Fruit fly (Drosophila melanogaster) whole organism, embryonic: ENCODE measurements around the gene CG45078.

Experiments
- ATbp ChIP-seq: fragments of 200-800 bp; sonication (Bioruptor generic); optimal IDR thresholded peaks from 2 replicates; lab custom pipeline; 2017; ENCODE audit warnings: missing biosample characterization, mild to moderate bottlenecking, missing genetic modification characterization, missing genetic modification reagents
- Aef1 ChIP-seq: fragments of 200-800 bp; sonication (Bioruptor generic); IDR thresholded peaks from 3 replicates; pipeline ENCODE4 v1.3.6; 2022; ENCODE audit warnings: missing biosample characterization, missing genetic modification characterization
- Atf-2 ChIP-seq: fragments of 200-800 bp; sonication (Bioruptor generic); optimal IDR thresholded peaks from 2 replicates; lab custom pipeline; 2016; ENCODE audit warnings: missing biosample characterization, missing genetic modification characterization
- Bteb2 ChIP-seq: fragments of 200-800 bp; sonication (Bioruptor generic); optimal IDR thresholded peaks from 2 replicates; lab custom pipeline; 2016; ENCODE audit warnings: missing biosample characterization, missing genetic modification characterization
- CG12219 ChIP-seq: fragments of 200-800 bp; sonication (Bioruptor generic); optimal IDR thresholded peaks from 3 replicates; lab custom pipeline; 2018; ENCODE audit warnings: missing biosample characterization, mild to moderate bottlenecking, missing genetic modification characterization
- CG13296 ChIP-seq: fragments of 200-800 bp; sonication (Bioruptor generic); optimal IDR thresholded peaks from 3 replicates; lab custom pipeline; 2018; ENCODE audit warnings: missing biosample characterization, mild to moderate bottlenecking, missing genetic modification characterization
- CG17186 ChIP-seq: fragments of 200-800 bp; sonication (Bioruptor generic); optimal IDR thresholded peaks from 3 replicates; lab custom pipeline; 2017; ENCODE audit warnings: missing biosample characterization, missing genetic modification reagents, missing genetic modification characterization
- CG3838 ChIP-seq: fragments of 200-800 bp; sonication (Bioruptor generic); optimal IDR thresholded peaks from 3 replicates; lab custom pipeline; 2016; ENCODE audit warnings: missing biosample characterization, missing genetic modification characterization
- CG42726 ChIP-seq: fragments of 200-800 bp; sonication (Bioruptor generic); IDR thresholded peaks from 2 replicates; pipeline ENCODE4 v1.3.6; 2022; ENCODE audit warnings: missing biosample characterization, missing genetic modification characterization; ENCODE audit not compliant: partially characterized antibody
- CG6765 ChIP-seq: fragments of 200-800 bp; sonication (Bioruptor generic); optimal IDR thresholded peaks from 3 replicates; lab custom pipeline; 2017; ENCODE audit warnings: missing biosample characterization, mild to moderate bottlenecking, missing genetic modification characterization
- CG7372 ChIP-seq: fragments of 200-800 bp; sonication (Bioruptor generic); IDR thresholded peaks from 2 replicates; pipeline ENCODE4 v1.3.6; 2022; ENCODE audit warnings: missing biosample characterization, missing genetic modification characterization
- CG8388 ChIP-seq: fragments of 200-800 bp; sonication (Bioruptor generic); optimal IDR thresholded peaks from 2 replicates; lab custom pipeline; 2019; ENCODE audit warnings: missing biosample characterization, mild to moderate bottlenecking, missing genetic modification characterization, moderate library complexity
- CG9437 ChIP-seq: fragments of 200-800 bp; sonication (Bioruptor generic); optimal IDR thresholded peaks from 2 replicates; lab custom pipeline; 2018; ENCODE audit warnings: missing biosample characterization, mild to moderate bottlenecking, missing genetic modification characterization
- CkIIα-i1 ChIP-seq: fragments of 200-800 bp; sonication (Bioruptor generic); IDR thresholded peaks from 2 replicates; pipeline ENCODE4 v1.3.6; 2022; ENCODE audit warnings: missing biosample characterization, missing genetic modification characterization
- Doc2 ChIP-seq: fragments of 200-800 bp; sonication (Bioruptor generic); IDR thresholded peaks from 2 replicates; pipeline ENCODE4 v1.3.6; 2022; ENCODE audit warnings: missing biosample characterization, missing genetic modification characterization
- Dref ChIP-seq: fragments of 200-800 bp; sonication (Bioruptor generic); IDR thresholded peaks from 2 replicates; pipeline ENCODE4 v1.3.6; 2022; ENCODE audit warnings: missing biosample characterization, missing genetic modification characterization
- GATAe ChIP-seq: fragments of 200-800 bp; sonication (Bioruptor generic); conservative IDR thresholded peaks from 2 replicates; pipeline ENCODE4 v1.3.6; 2022; ENCODE audit warnings: missing biosample characterization, missing genetic modification characterization
- Gug ChIP-seq: fragments of 200-800 bp; sonication (Bioruptor generic); IDR thresholded peaks from 4 replicates; pipeline ENCODE4 v1.3.6; 2022; ENCODE audit warnings: missing biosample characterization, missing genetic modification characterization
- Med ChIP-seq: fragments of 200-800 bp; sonication (Bioruptor generic); peaks from one replicate; lab custom pipeline; 2016; ENCODE audit warnings: missing biosample characterization, missing genetic modification characterization, mild to moderate bottlenecking, inconsistent platforms, moderate library complexity
- PHDP ChIP-seq: fragments of 200-800 bp; sonication (Bioruptor generic); optimal IDR thresholded peaks from 3 replicates; lab custom pipeline; 2018; ENCODE audit warnings: missing biosample characterization, mild to moderate bottlenecking, missing genetic modification characterization, moderate library complexity
- Side ChIP-seq: fragments of 200-800 bp; sonication (Bioruptor generic); optimal IDR thresholded peaks from 2 replicates; lab custom pipeline; 2016; ENCODE audit warnings: missing biosample characterization, missing genetic modification characterization
- Spps ChIP-seq: fragments of 200-800 bp; sonication (Bioruptor generic); optimal IDR thresholded peaks from 2 replicates; lab custom pipeline; 2018; ENCODE audit warnings: missing biosample characterization, mild to moderate bottlenecking, missing genetic modification characterization
- abd-A ChIP-seq: fragments of 200-800 bp; sonication (Bioruptor generic); optimal IDR thresholded peaks from 3 replicates; lab custom pipeline; 2019; ENCODE audit warnings: missing biosample characterization, mild to moderate bottlenecking, missing genetic modification characterization, moderate library complexity
- ash1 ChIP-seq: fragments of 200-800 bp; sonication (Bioruptor generic); optimal IDR thresholded peaks from 2 replicates; lab custom pipeline; 2018; ENCODE audit warnings: missing biosample characterization, mild to moderate bottlenecking, missing genetic modification characterization
- ato ChIP-seq: fragments of 200-800 bp; sonication (Bioruptor generic); IDR thresholded peaks from 2 replicates; pipeline ENCODE4 v1.3.6; 2022; ENCODE audit warnings: missing biosample characterization, missing genetic modification characterization; ENCODE audit not compliant: partially characterized antibody
- cg ChIP-seq: fragments of 200-800 bp; sonication (Bioruptor generic); optimal IDR thresholded peaks from 3 replicates; lab custom pipeline; 2019; ENCODE audit warnings: missing biosample characterization, mild to moderate bottlenecking, missing genetic modification characterization, moderate library complexity
- chinmo ChIP-seq: fragments of 200-800 bp; sonication (Bioruptor generic); IDR thresholded peaks from 4 replicates; pipeline ENCODE4 v1.3.6; 2022; ENCODE audit warnings: missing biosample characterization, missing genetic modification characterization; ENCODE audit not compliant: partially characterized antibody
- crol ChIP-seq: fragments of 200-800 bp; sonication (Bioruptor generic); IDR thresholded peaks from 2 replicates; pipeline ENCODE4 v1.3.6; 2022; ENCODE audit warnings: missing biosample characterization, missing genetic modification characterization
- emc ChIP-seq: fragments of 200-800 bp; sonication (Bioruptor generic); optimal IDR thresholded peaks from 2 replicates; lab custom pipeline; 2016; ENCODE audit warnings: missing biosample characterization, missing genetic modification characterization
- gem ChIP-seq: fragments of 200-800 bp; sonication (Bioruptor generic); optimal IDR thresholded peaks from 2 replicates; lab custom pipeline; 2019; ENCODE audit warnings: missing biosample characterization, mild to moderate bottlenecking, missing genetic modification characterization, moderate library complexity
- ham ChIP-seq: fragments of 200-800 bp; sonication (Bioruptor generic); IDR thresholded peaks from 2 replicates; pipeline ENCODE4 v1.3.6; 2022; ENCODE audit warnings: missing biosample characterization, missing genetic modification characterization
- hth ChIP-seq: fragments of >200 bp; optimal IDR thresholded peaks from 2 replicates; lab custom pipeline; 2017; ENCODE audit warnings: inconsistent platforms
- mam ChIP-seq: fragments of 200-800 bp; sonication (Bioruptor generic); optimal IDR thresholded peaks from 3 replicates; lab custom pipeline; 2016; ENCODE audit warnings: missing biosample characterization, missing genetic modification characterization
- pb ChIP-seq: fragments of 200-800 bp; sonication (Bioruptor generic); optimal IDR thresholded peaks from 3 replicates; lab custom pipeline; 2016; ENCODE audit warnings: missing biosample characterization, missing genetic modification characterization
- prd ChIP-seq, 3 experiments: fragments of >200 bp in 2 of 3; fragments of 200-800 bp in 1 of 3; sonication (Bioruptor generic) in 1 of 3; optimal IDR thresholded peaks in 2 of 3; IDR thresholded peaks in 1 of 3; 2 replicates in 2 of 3; 3 replicates in 1 of 3; pipeline versions ENCODE4 v1.3.6 to Lab custom; 2017 to 2022; ENCODE audit warnings: missing biosample characterization in 1 of 3, missing genetic modification characterization in 1 of 3
- ro ChIP-seq: fragments of 200-800 bp; sonication (Bioruptor generic); IDR thresholded peaks from 2 replicates; pipeline ENCODE4 v1.3.6; 2022; ENCODE audit warnings: missing biosample characterization, missing genetic modification characterization
- scrt ChIP-seq: fragments of 200-800 bp; sonication (Bioruptor generic); optimal IDR thresholded peaks from 2 replicates; lab custom pipeline; 2018; ENCODE audit warnings: missing biosample characterization, mild to moderate bottlenecking, missing genetic modification characterization, moderate library complexity
- sens ChIP-seq: fragments of 200-800 bp; sonication (Bioruptor generic); peaks from one replicate; lab custom pipeline; 2016; ENCODE audit warnings: missing biosample characterization, missing genetic modification characterization
- sob ChIP-seq: fragments of 200-800 bp; sonication (Bioruptor generic); IDR thresholded peaks from 2 replicates; pipeline ENCODE4 v1.3.6; 2022; ENCODE audit warnings: missing biosample characterization, missing genetic modification characterization
- tgo ChIP-seq: fragments of 200-800 bp; sonication (Bioruptor generic); IDR thresholded peaks from 3 replicates; pipeline ENCODE4 v1.3.6; 2022; ENCODE audit warnings: missing biosample characterization, missing genetic modification characterization
- twi ChIP-seq: fragments of 200-800 bp; optimal IDR thresholded peaks from 2 replicates; lab custom pipeline; 2019; ENCODE audit warnings: missing biosample characterization, mild to moderate bottlenecking, missing genetic modification characterization, moderate library complexity
- tx ChIP-seq: fragments of 200-800 bp; sonication (Bioruptor generic); optimal IDR thresholded peaks from 2 replicates; lab custom pipeline; 2016; ENCODE audit warnings: missing biosample characterization, missing genetic modification characterization
- wek ChIP-seq: fragments of 200-800 bp; sonication (Bioruptor generic); optimal IDR thresholded peaks from 3 replicates; lab custom pipeline; 2018; ENCODE audit warnings: missing biosample characterization, mild to moderate bottlenecking, missing genetic modification characterization, moderate library complexity
- z ChIP-seq: fragments of 200-800 bp; sonication (Bioruptor generic); IDR thresholded peaks from 3 replicates; pipeline ENCODE4 v1.3.6; 2022; ENCODE audit warnings: missing biosample characterization, missing genetic modification characterization

CG45078 gene

DNA sequence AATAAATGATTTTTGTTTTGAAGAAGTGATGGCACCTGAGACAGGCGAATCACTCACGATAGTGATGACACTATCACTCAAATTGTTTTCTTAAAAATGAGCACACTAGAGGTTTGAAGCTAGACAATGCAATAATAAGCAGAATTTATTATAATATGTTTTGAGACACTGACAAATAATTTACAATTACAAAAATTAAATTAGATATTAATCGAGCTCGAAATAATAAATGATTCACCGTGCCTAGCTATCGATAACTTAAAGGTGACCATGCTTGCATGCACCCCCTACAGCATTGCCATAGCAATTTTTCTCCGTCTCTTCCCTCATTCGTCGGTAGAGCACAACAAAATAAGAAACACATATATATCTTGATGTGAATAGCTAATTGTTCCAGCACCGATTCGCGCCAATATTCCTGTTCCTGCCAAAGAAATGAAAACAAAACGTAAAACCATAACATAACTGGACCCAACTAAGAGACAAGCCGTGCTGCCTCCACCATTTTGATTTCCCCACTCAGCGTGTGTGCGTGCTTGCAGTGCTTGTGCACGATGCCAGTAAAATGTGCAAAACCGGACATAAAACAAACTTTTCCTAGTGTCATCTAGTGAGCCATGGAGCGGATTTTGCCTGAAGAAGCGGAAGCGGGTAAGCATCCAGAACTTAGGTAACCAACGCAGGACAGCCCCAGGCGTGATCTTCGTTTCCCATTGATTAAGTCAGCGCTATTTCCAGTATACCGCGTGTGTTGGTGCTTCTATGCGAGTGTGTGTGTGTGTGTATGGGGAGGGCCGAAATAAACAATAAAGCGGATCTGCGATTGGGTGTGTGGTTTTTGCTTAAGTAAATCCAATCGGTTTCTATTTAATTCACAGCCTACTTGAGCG lies 16.0 kb downstream of the CG45078 start, which contains the start of the genes MED7 and Cap-H2 (continued):
- TF ChIP-seq Atf-2 (GFP tag; lab: Kevin White, UChicago) (peak; percentile 59), Side (GFP tag; lab: Kevin White, UChicago) (peak; percentile 50)

- TF ChIP-seq Med (peak; percentile 62), ato (no peak), Doc2 (no peak), wek (no peak), chinmo (no peak), CG17186 (GFP tag; lab: Kevin White, UChicago) (no peak), mam (GFP tag; lab: Kevin White, UChicago) (no peak), twi (tag; lab: Kevin White, UChicago) (no peak), gem (peak; percentile 8), sens (GFP tag; lab: Kevin White, UChicago) (peak; percentile 55), CG7372 (GFP tag; lab: Robert Waterston, UW) (no peak), CG12219 (GFP tag; lab: Kevin White, UChicago) (no peak), Gug (GFP tag; lab: Robert Waterston, UW) (no peak), Bteb2 (no peak), Aef1 (GFP tag; lab: Robert Waterston, UW) (no peak), CG8388 (no peak), PHDP (no peak), CkIIα-i1 (GFP tag; lab: Robert Waterston, UW) (no peak), Dref (GFP tag; lab: Robert Waterston, UW) (no peak), prd (optimal IDR thresholded peaks at IDR 0.05; lab: Kevin White, UChicago) (no peak), prd (GFP tag; IDR thresholded peaks at IDR 0.05; lab: Robert Waterston, UW) (no peak), CG13296 (GFP tag; lab: Kevin White, UChicago) (peak; percentile 16), z (no peak), CG42726 (GFP tag; lab: Robert Waterston, UW) (no peak), GATAe (no peak), ash1 (GFP tag; lab: Kevin White, UChicago) (no peak), ro (GFP tag; lab: Robert Waterston, UW) (no peak), ATbp (GFP tag; lab: Kevin White, UChicago) (peak; percentile 11), crol (GFP tag; lab: Robert Waterston, UW) (no peak), pb (GFP tag; lab: Kevin White, UChicago) (no peak), tgo (GFP tag; lab: Robert Waterston, UW) (no peak), CG3838 (GFP tag; lab: Kevin White, UChicago) (no peak), cg (GFP tag; lab: Kevin White, UChicago) (no peak), CG9437 (no peak), emc (GFP tag; lab: Kevin White, UChicago) (no peak), hth (lab: Kevin White, UChicago) (no peak), scrt (GFP tag; lab: Kevin White, UChicago) (no peak), CG6765 (GFP tag; lab: Kevin White, UChicago) (no peak), sob (no peak), ham (GFP tag; lab: Robert Waterston, UW) (no peak), tx (GFP tag; lab: Kevin White, UChicago) (no peak), abd-A (tag; lab: Kevin White, UChicago) (no peak), Spps (tag; lab: Kevin White, UChicago) (no peak)
- TF ChIP-seq, all 482 proteins: peak for 5
Measured at dm6 chr3R:10759348-10759847, 17.8 kb downstream of the CG45078 start, which contains the start of gene CG31272. Gene CG31272, minus strand, starts transcription at chr3R:10759398.
